Worm (Caenorhabditis elegans): ENCODE data around the gene best-13.

ce11 chrIV:9873837-9874236 is 29.9 kb upstream of the best-13 start:
- TF ChIP-seq flt-1 (GFP tag; IDR thresholded peaks at IDR 0.05): no peak
- TF ChIP-seq ztf-29 (GFP tag; IDR thresholded peaks at IDR 0.05): no peak
- TF ChIP-seq klf-2 (GFP tag; conservative IDR thresholded peaks at IDR 0.05): no peak

Measured in whole organism, midembryonic.